Fruit fly (Drosophila melanogaster) whole organism, prepupa: ENCODE results near the gene CG42564.

Experiments
- Blimp-1 ChIP-seq: fragments of 200-800 bp; sonication (Bioruptor generic); optimal IDR thresholded peaks from 3 replicates; lab custom pipeline; 2017; ENCODE audit warnings: missing biosample characterization, missing genetic modification characterization, mild to moderate bottlenecking, moderate library complexity, missing genetic modification reagents
- CG10631 ChIP-seq: fragments of 200-800 bp; sonication (Bioruptor generic); optimal IDR thresholded peaks from 2 replicates; lab custom pipeline; 2016; ENCODE audit warnings: missing biosample characterization, missing genetic modification characterization
- CG11294 ChIP-seq: fragments of 200-800 bp; sonication (Bioruptor generic); IDR thresholded peaks from 2 replicates; pipeline ENCODE4 v1.3.6; 2022; ENCODE audit warnings: missing biosample characterization, missing genetic modification characterization
- CG11762 ChIP-seq: fragments of 200-800 bp; sonication (Bioruptor generic); optimal IDR thresholded peaks from 3 replicates; lab custom pipeline; 2016; ENCODE audit warnings: missing biosample characterization, missing genetic modification characterization; ENCODE audit not compliant: insufficient read depth
- CG11902 ChIP-seq: fragments of 200-800 bp; sonication (Bioruptor generic); optimal IDR thresholded peaks from 3 replicates; lab custom pipeline; 2016; ENCODE audit warnings: missing biosample characterization, missing genetic modification characterization
- CG15336 ChIP-seq: fragments of 200-800 bp; sonication (Bioruptor generic); IDR thresholded peaks from 2 replicates; pipeline ENCODE4 v1.3.6; 2022; ENCODE audit warnings: missing biosample characterization, missing genetic modification characterization
- CG1621 ChIP-seq: fragments of 200-800 bp; sonication (Bioruptor generic); optimal IDR thresholded peaks from 3 replicates; lab custom pipeline; 2018; ENCODE audit warnings: missing biosample characterization, mild to moderate bottlenecking, missing genetic modification characterization
- CG16779 ChIP-seq: fragments of 200-800 bp; sonication (Bioruptor generic); optimal IDR thresholded peaks from 3 replicates; lab custom pipeline; 2017; ENCODE audit warnings: missing biosample characterization, mild to moderate bottlenecking, missing genetic modification characterization
- CG32006 ChIP-seq: fragments of 200-800 bp; sonication (Bioruptor generic); optimal IDR thresholded peaks from 3 replicates; lab custom pipeline; 2017; ENCODE audit warnings: missing biosample characterization, mild to moderate bottlenecking, missing genetic modification characterization
- CG3919 ChIP-seq: fragments of 200-800 bp; sonication (Bioruptor generic); optimal IDR thresholded peaks from 3 replicates; lab custom pipeline; 2016; ENCODE audit warnings: missing biosample characterization, missing genetic modification characterization
- CG4318 ChIP-seq: fragments of 200-800 bp; sonication (Bioruptor generic); optimal IDR thresholded peaks from 3 replicates; lab custom pipeline; 2017; ENCODE audit warnings: missing biosample characterization, mild to moderate bottlenecking, missing genetic modification characterization
- CG6163 ChIP-seq: fragments of 200-800 bp; sonication (Bioruptor generic); IDR thresholded peaks from 3 replicates; pipeline ENCODE4 v1.3.6; 2022; ENCODE audit warnings: missing biosample characterization, missing genetic modification characterization
- CG6792 ChIP-seq: fragments of 200-800 bp; sonication (Bioruptor generic); optimal IDR thresholded peaks from 3 replicates; lab custom pipeline; 2016; ENCODE audit warnings: missing biosample characterization, missing genetic modification characterization
- CG6854 ChIP-seq: fragments of 200-800 bp; sonication (Bioruptor generic); optimal IDR thresholded peaks from 2 replicates; lab custom pipeline; 2017; ENCODE audit warnings: missing biosample characterization, mild to moderate bottlenecking, missing genetic modification characterization
- CG7368 ChIP-seq: fragments of 200-800 bp; sonication (Bioruptor generic); optimal IDR thresholded peaks from 3 replicates; lab custom pipeline; 2016; ENCODE audit warnings: missing biosample characterization, missing genetic modification characterization
- CG8119 ChIP-seq: fragments of 200-800 bp; sonication (Bioruptor generic); IDR thresholded peaks from 3 replicates; pipeline ENCODE4 v1.3.6; 2022; ENCODE audit warnings: missing biosample characterization, missing genetic modification characterization
- CG8319 ChIP-seq: fragments of 200-800 bp; sonication (Bioruptor generic); optimal IDR thresholded peaks from 3 replicates; lab custom pipeline; 2016; ENCODE audit warnings: missing biosample characterization, missing genetic modification characterization
- CG9139 ChIP-seq: fragments of 200-800 bp; sonication (Bioruptor generic); optimal IDR thresholded peaks from 3 replicates; lab custom pipeline; 2017; ENCODE audit warnings: missing biosample characterization, mild to moderate bottlenecking, missing genetic modification characterization
- Eip78C ChIP-seq: fragments of 200-800 bp; sonication (Bioruptor generic); peaks from one replicate; lab custom pipeline; 2016; ENCODE audit warnings: missing biosample characterization, missing genetic modification characterization
- Eip93F ChIP-seq: fragments of 200-800 bp; sonication (Bioruptor generic); optimal IDR thresholded peaks from 2 replicates; lab custom pipeline; 2016; ENCODE audit warnings: missing biosample characterization, mild to moderate bottlenecking, missing genetic modification characterization
- Gug ChIP-seq: fragments of 200-800 bp; sonication (Bioruptor generic); IDR thresholded peaks from 2 replicates; pipeline ENCODE4 v1.3.6; 2022; ENCODE audit warnings: missing biosample characterization, missing genetic modification characterization
- Hr38 ChIP-seq: sonication (Bioruptor generic); optimal IDR thresholded peaks from 2 replicates; lab custom pipeline; 2016; ENCODE audit warnings: missing biosample characterization, missing genetic modification characterization
- Hr39 ChIP-seq: fragments of 200-800 bp; sonication (Bioruptor generic); optimal IDR thresholded peaks from 2 replicates; lab custom pipeline; 2016; ENCODE audit warnings: missing biosample characterization, missing genetic modification characterization
- Lpt ChIP-seq: fragments of 200-800 bp; sonication (Bioruptor generic); optimal IDR thresholded peaks from 3 replicates; lab custom pipeline; 2016; ENCODE audit warnings: missing biosample characterization, missing genetic modification characterization
- Met ChIP-seq: fragments of 200-800 bp; sonication (Bioruptor generic); optimal IDR thresholded peaks from 3 replicates; lab custom pipeline; 2016; ENCODE audit warnings: missing biosample characterization, missing genetic modification characterization
- OdsH ChIP-seq: fragments of 200-800 bp; sonication (Bioruptor generic); optimal IDR thresholded peaks from 3 replicates; lab custom pipeline; 2016; ENCODE audit warnings: missing biosample characterization, missing genetic modification characterization
- Smox ChIP-seq: fragments of 200-800 bp; sonication (Bioruptor generic); optimal IDR thresholded peaks from 3 replicates; lab custom pipeline; 2016; ENCODE audit warnings: missing biosample characterization, missing genetic modification characterization
- Sox102F ChIP-seq: fragments of 200-800 bp; sonication (Bioruptor generic); optimal IDR thresholded peaks from 2 replicates; lab custom pipeline; 2016; ENCODE audit warnings: missing biosample characterization, mild to moderate bottlenecking, missing genetic modification characterization
- Sox14 ChIP-seq: fragments of 200-800 bp; sonication (Bioruptor generic); optimal IDR thresholded peaks from 3 replicates; lab custom pipeline; 2016; ENCODE audit warnings: missing biosample characterization, missing genetic modification characterization
- achi ChIP-seq: fragments of 200-800 bp; sonication (Bioruptor generic); optimal IDR thresholded peaks from 3 replicates; lab custom pipeline; 2016; ENCODE audit warnings: missing biosample characterization, missing genetic modification characterization
- acj6 ChIP-seq: fragments of 200-800 bp; sonication (Bioruptor generic); optimal IDR thresholded peaks from 3 replicates; lab custom pipeline; 2016; ENCODE audit warnings: missing biosample characterization, missing genetic modification characterization
- dac ChIP-seq: fragments of 200-800 bp; sonication (Bioruptor generic); optimal IDR thresholded peaks from 2 replicates; lab custom pipeline; 2017; ENCODE audit warnings: missing biosample characterization, mild to moderate bottlenecking, missing genetic modification characterization
- dsx ChIP-seq: fragments of 200-800 bp; optimal IDR thresholded peaks from 3 replicates; lab custom pipeline; 2019; ENCODE audit warnings: missing biosample characterization, mild to moderate bottlenecking, missing genetic modification characterization, moderate library complexity; ENCODE audit not compliant: poor library complexity, severe bottlenecking
- esn ChIP-seq: fragments of 200-800 bp; sonication (Bioruptor generic); optimal IDR thresholded peaks from 2 replicates; lab custom pipeline; 2016; ENCODE audit warnings: missing biosample characterization, mild to moderate bottlenecking, missing genetic modification characterization, moderate library complexity
- fd59A ChIP-seq: fragments of 200-800 bp; sonication (Bioruptor generic); optimal IDR thresholded peaks from 2 replicates; lab custom pipeline; 2017; ENCODE audit warnings: missing biosample characterization, mild to moderate bottlenecking, missing genetic modification characterization, missing genetic modification reagents
- fd85E ChIP-seq: fragments of 200-800 bp; sonication (Bioruptor generic); optimal IDR thresholded peaks from 3 replicates; lab custom pipeline; 2016; ENCODE audit warnings: missing biosample characterization, missing genetic modification characterization
- fkh ChIP-seq: fragments of 200-800 bp; sonication (Bioruptor generic); optimal IDR thresholded peaks from 3 replicates; lab custom pipeline; 2017; ENCODE audit warnings: missing biosample characterization, mild to moderate bottlenecking, missing genetic modification characterization, moderate library complexity
- net ChIP-seq: fragments of 200-800 bp; sonication (Bioruptor generic); optimal IDR thresholded peaks from 3 replicates; lab custom pipeline; 2016; ENCODE audit warnings: missing biosample characterization, missing genetic modification characterization
- pdm3 ChIP-seq: fragments of 200-800 bp; sonication (Bioruptor generic); optimal IDR thresholded peaks from 3 replicates; lab custom pipeline; 2016; ENCODE audit warnings: missing biosample characterization, missing genetic modification characterization
- salr ChIP-seq, 2 experiments: fragments of 200-800 bp; sonication (Bioruptor generic); optimal IDR thresholded peaks; 3 replicates each; lab custom pipeline; 2016 to 2018; ENCODE audit warnings: missing biosample characterization in 2 of 2, missing genetic modification characterization in 2 of 2, mild to moderate bottlenecking in 1 of 2
- ss ChIP-seq, 2 experiments: fragments of 200-800 bp; sonication (Bioruptor generic); optimal IDR thresholded peaks; 2 replicates in 1 of 2; 3 replicates in 1 of 2; lab custom pipeline; 2017 to 2018; ENCODE audit warnings: mild to moderate bottlenecking in 2 of 2, missing biosample characterization in 2 of 2, missing genetic modification characterization in 2 of 2, moderate library complexity in 1 of 2
- svp ChIP-seq: fragments of 200-800 bp; sonication (Bioruptor generic); peaks from one replicate; lab custom pipeline; 2016; ENCODE audit warnings: missing biosample characterization, missing genetic modification characterization
- vri ChIP-seq: fragments of 200-800 bp; sonication (Bioruptor generic); optimal IDR thresholded peaks from 3 replicates; lab custom pipeline; 2016; ENCODE audit warnings: missing biosample characterization, mild to moderate bottlenecking, missing genetic modification characterization

Gene CG42564

DNA sequence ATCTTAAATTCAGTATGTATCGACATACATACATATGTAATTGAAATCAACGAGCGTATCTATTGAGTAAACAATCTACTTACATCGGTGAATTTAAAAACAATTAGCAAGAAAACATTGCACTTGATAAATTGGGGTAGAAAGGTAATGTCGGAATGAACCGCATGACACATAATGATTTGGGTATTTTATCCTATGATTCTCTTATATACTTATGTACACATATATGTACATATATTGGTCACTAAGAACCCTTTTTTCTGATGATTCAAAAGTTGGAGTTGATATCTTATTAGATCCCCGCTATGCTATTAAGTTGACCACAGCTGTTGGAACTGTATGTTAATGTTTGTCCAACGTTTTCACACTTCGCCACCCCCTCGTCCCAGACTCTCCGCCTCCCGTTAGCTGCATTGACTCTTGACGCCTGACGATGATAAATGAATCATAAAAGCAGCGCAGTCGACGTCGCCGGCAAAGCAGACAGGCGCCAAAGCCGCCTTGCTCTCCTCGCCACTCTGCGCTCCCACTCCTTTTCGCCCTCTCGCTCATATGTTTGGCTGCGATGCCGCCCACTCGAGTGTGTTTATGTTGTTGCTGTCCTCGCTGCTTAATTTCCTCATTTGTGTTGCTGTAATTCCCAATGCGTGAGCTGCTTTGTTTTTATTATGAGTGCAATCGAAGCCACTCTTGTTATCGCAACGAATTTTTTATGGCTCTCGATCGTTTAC lies 21.2 kb upstream of the CG42564 start (continued):
- TF ChIP-seq CG9139 (GFP tag; lab: Kevin White, UChicago) (no peak), Smox (GFP tag; lab: Kevin White, UChicago) (peak; percentile 22), Lpt (GFP tag; lab: Kevin White, UChicago) (peak; percentile 34), acj6 (GFP tag; lab: Kevin White, UChicago) (peak; percentile 56), CG6792 (peak; percentile 13), net (GFP tag; lab: Kevin White, UChicago) (peak; percentile 31), CG3919 (no peak), CG10631 (GFP tag; lab: Kevin White, UChicago) (peak; percentile 35), svp (GFP tag; lab: Kevin White, UChicago) (no peak), Met (GFP tag; lab: Kevin White, UChicago) (peak; percentile 10), CG11902 (GFP tag; lab: Kevin White, UChicago) (no peak), Eip93F (GFP tag; lab: Kevin White, UChicago) (no peak), Eip78C (GFP tag; lab: Kevin White, UChicago) (peak; percentile 88), CG7368 (GFP tag; lab: Kevin White, UChicago) (no peak), fkh (peak; percentile 69), CG1621 (no peak), CG11294 (GFP tag; lab: Robert Waterston, UW) (no peak), Sox102F (GFP tag; lab: Kevin White, UChicago) (peak; percentile 7), CG6163 (no peak), Gug (GFP tag; lab: Robert Waterston, UW) (peak; percentile 44; the same call in 1 of the 2 replicates), achi (GFP tag; lab: Kevin White, UChicago) (peak; percentile 37), CG8119 (peak; percentile 56; the same call in 1 of the 3 replicates)

DNA sequence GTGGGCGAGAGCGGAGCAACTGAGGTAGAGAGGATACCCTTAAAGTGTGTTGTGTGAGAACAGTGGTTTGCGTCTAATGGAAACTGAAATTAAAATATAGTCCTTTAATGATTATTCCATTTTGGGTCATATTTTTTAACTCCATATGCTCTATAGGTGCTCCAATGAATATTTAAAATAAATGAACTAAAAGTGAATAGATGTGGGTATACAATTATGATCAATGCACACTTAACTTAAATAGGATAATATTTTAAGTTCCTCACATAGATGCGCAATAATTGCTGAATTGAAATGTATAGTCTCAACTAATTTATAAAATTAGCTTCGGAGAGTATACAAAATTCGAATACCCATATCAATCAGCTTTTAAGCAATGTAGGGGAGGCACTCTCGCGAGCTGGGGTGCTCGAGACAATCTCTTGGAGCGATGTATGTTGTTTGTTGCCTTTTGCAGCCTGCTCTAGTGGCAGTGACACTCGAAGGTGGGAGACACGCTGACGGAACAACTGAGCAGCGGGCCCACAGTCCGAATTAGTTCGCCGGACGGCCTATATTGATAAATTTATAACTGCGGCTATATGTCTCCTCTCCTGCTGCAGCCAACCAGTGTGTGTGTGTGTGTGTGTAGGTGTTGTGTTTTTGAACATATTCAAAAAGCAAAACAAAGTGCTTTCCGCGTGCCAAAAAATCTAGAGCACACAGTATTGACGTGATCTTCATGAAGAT lies 20.5 kb upstream of the CG42564 start:
- no peak; the same call in 1 of the 2 replicates for TF ChIP-seq Gug (GFP tag; lab: Robert Waterston, UW)
- no peak for TF ChIP-seq Blimp-1
- TF ChIP-seq CG11902 (GFP tag; lab: Kevin White, UChicago), result peak; percentile 36
- TF ChIP-seq ss (GFP tag; optimal IDR thresholded peaks at IDR 0.05; lab: Kevin White, UChicago), result no peak
- TF ChIP-seq CG6792, result peak; percentile 81
- TF ChIP-seq fd85E (GFP tag; lab: Kevin White, UChicago), result no peak
- TF ChIP-seq CG15336 (GFP tag; lab: Robert Waterston, UW), result peak; percentile 82; the same call in 1 of the 2 replicates
- peak; percentile 97 for TF ChIP-seq Eip78C (GFP tag; lab: Kevin White, UChicago)
- peak; percentile 72 for TF ChIP-seq fd59A
- peak; percentile 87 for TF ChIP-seq CG6163
- peak; percentile 77 for TF ChIP-seq Sox102F (GFP tag; lab: Kevin White, UChicago)
- peak; percentile 88 for TF ChIP-seq OdsH (GFP tag; lab: Kevin White, UChicago)
- no peak for TF ChIP-seq Hr38 (GFP tag; lab: Kevin White, UChicago)
- TF ChIP-seq CG10631 (GFP tag; lab: Kevin White, UChicago), result peak; percentile 78
- peak; percentile 80 for TF ChIP-seq Smox (GFP tag; lab: Kevin White, UChicago)
- peak; percentile 83 for TF ChIP-seq acj6 (GFP tag; lab: Kevin White, UChicago)
- TF ChIP-seq dac (GFP tag; lab: Kevin White, UChicago), result peak; percentile 57
- peak; percentile 62 for TF ChIP-seq vri (GFP tag; lab: Kevin White, UChicago)
- TF ChIP-seq pdm3 (GFP tag; lab: Kevin White, UChicago), result peak; percentile 86
- TF ChIP-seq achi (GFP tag; lab: Kevin White, UChicago), result peak; percentile 85
- TF ChIP-seq CG8319 (GFP tag; lab: Kevin White, UChicago), result peak; percentile 64
- TF ChIP-seq CG1621, result no peak
- peak; percentile 81 for TF ChIP-seq Hr39 (GFP tag; lab: Kevin White, UChicago)
- peak; percentile 93 for TF ChIP-seq svp (GFP tag; lab: Kevin White, UChicago)
- no peak for TF ChIP-seq CG7368 (GFP tag; lab: Kevin White, UChicago)
- TF ChIP-seq net (GFP tag; lab: Kevin White, UChicago), result peak; percentile 84
- TF ChIP-seq CG3919, result no peak
- TF ChIP-seq CG8119, result peak; percentile 73; the same call in 2 of the 3 replicates
- peak; percentile 71 for TF ChIP-seq CG11762 (GFP tag; lab: Kevin White, UChicago)
- peak; percentile 71 for TF ChIP-seq Lpt (GFP tag; lab: Kevin White, UChicago)
- TF ChIP-seq CG32006 (GFP tag; lab: Kevin White, UChicago), result peak; percentile 92
- peak; percentile 79 for TF ChIP-seq CG4318 (GFP tag; lab: Kevin White, UChicago)
- peak; percentile 89 for TF ChIP-seq esn (GFP tag; lab: Kevin White, UChicago)
- no peak for TF ChIP-seq dsx (GFP tag; lab: Kevin White, UChicago)
- TF ChIP-seq CG16779, result no peak
- TF ChIP-seq CG9139 (GFP tag; lab: Kevin White, UChicago), result no peak
- TF ChIP-seq fkh, result no peak
- no peak for TF ChIP-seq CG6854
- TF ChIP-seq Sox14 (GFP tag; lab: Kevin White, UChicago), result peak; percentile 87
- TF ChIP-seq salr (GFP tag; optimal IDR thresholded peaks at IDR 0.05; lab: Kevin White, UChicago), result peak in 1 of 2 experiments; percentile 89
